Fruit fly (Drosophila melanogaster) ovary, adult (tissue): ENCODE data around the gene CG12643.
A peak's percentile ranks its signal among the peaks of the same experiment; 100 is the strongest.

Experiments
- CG17801 ChIP-seq: fragments of 200-800 bp; optimal IDR thresholded peaks from 2 replicates; lab custom pipeline; 2019; ENCODE audit warnings: missing biosample characterization, mild to moderate bottlenecking, missing genetic modification characterization, moderate library complexity; ENCODE audit not compliant: partially characterized antibody

Gene CG12643

dm6 chrX:10247366-10247765 is 17.7 kb downstream of the CG12643 start:
- no peak for TF ChIP-seq CG17801 (GFP tag; lab: Kevin White, UChicago)

dm6 chrX:10244763-10245162 is 20.3 kb downstream of the CG12643 start:
- no peak for TF ChIP-seq CG17801 (GFP tag; lab: Kevin White, UChicago)

dm6 chrX:10243540-10243939 is 21.5 kb downstream of the CG12643 start:
- TF ChIP-seq CG17801 (GFP tag; lab: Kevin White, UChicago), result no peak

dm6 chrX:10242883-10243282 is 22.2 kb downstream of the CG12643 start:
- TF ChIP-seq CG17801 (GFP tag; lab: Kevin White, UChicago), result no peak

dm6 chrX:10241919-10242318 is 23.1 kb downstream of the CG12643 start:
- TF ChIP-seq CG17801 (GFP tag; lab: Kevin White, UChicago), result no peak

- no peak for TF ChIP-seq CG17801 (GFP tag; lab: Kevin White, UChicago)
These were observed 31.0 kb downstream of the CG12643 start for dm6 chrX:10234024-10234520.

dm6 chrX:10233065-10233464 is 32.0 kb downstream of the CG12643 start, which contains the start of gene CG2961:
CG2961 (minus strand) TSS chrX:10233080.
- no peak for TF ChIP-seq CG17801 (GFP tag; lab: Kevin White, UChicago)

dm6 chrX:10232497-10232896 is 32.6 kb downstream of the CG12643 start:
- TF ChIP-seq CG17801 (GFP tag; lab: Kevin White, UChicago), result peak; percentile 28

dm6 chrX:10219955-10220354 is 45.1 kb downstream of the CG12643 start, which contains the start of gene CG34408:
CG34408 (plus strand) TSS chrX:10220110.
- peak; percentile 48 for TF ChIP-seq CG17801 (GFP tag; lab: Kevin White, UChicago)

- no peak for TF ChIP-seq CG17801 (GFP tag; lab: Kevin White, UChicago)
These were observed 46.0 kb downstream of the CG12643 start, which contains the start of gene CG15308 for dm6 chrX:10219039-10219438. CG15308 (minus strand) TSS chrX:10219139.

- no peak for TF ChIP-seq CG17801 (GFP tag; lab: Kevin White, UChicago)
These were observed 48.3 kb downstream of the CG12643 start, which contains the start of gene CG2962 for dm6 chrX:10216634-10217239. CG2962 (minus strand) TSS chrX:10216642.
